Worm (Caenorhabditis elegans): ENCODE results near the gene Y55D5A.4.

DNA sequence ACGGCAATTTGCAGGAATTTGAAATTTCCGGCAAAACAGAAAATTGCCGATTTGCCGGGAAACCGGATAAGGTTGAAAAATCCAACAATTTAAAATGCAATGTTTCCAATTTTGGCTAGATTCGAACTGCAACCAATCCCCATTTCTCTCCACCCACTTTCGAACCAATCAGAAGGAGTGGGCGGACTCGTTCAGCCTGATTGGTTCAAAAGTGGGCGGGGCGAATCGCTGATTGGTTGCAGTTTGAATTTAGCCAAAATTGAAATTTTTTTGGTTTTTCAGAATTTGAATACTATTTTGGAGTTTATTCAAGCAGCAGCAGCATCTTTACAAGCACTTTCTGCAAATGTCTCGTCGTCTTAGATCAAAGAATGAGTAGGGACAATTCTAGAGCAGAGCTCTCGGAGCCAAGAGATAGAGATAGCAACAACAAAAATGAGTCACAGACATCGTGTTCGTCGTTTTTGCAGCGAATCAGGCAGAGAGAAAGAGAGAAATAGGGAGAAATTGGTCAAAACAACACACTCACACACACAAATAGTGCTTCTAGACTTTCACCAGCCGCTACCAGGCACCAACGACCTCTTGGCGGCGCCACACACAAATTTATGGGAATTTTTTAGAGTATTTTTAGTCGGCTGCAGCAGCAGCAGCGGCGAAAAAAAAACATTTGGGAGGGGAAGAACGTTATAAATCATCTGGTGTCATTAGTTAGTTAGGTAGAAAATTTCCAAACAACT, 41.3 kb upstream of the Y55D5A.4 start:
- TF ChIP-seq swsn-7 (tag; optimal IDR thresholded peaks at IDR 0.05): no peak
- TF ChIP-seq aly-2 (tag; optimal IDR thresholded peaks at IDR 0.05): no peak
- no peak for TF ChIP-seq sup-37 (GFP tag; optimal IDR thresholded peaks at IDR 0.05)
- TF ChIP-seq elt-2 (tag; optimal IDR thresholded peaks at IDR 0.05): no peak
- no peak for TF ChIP-seq dpl-1 (GFP tag; optimal IDR thresholded peaks at IDR 0.05)
- no peak for TF ChIP-seq ceh-82 (tag; optimal IDR thresholded peaks at IDR 0.05)
- no peak for TF ChIP-seq fkh-4 (tag; optimal IDR thresholded peaks at IDR 0.05; ENCODE audit: borderline replicate concordance)
- no peak for TF ChIP-seq snpc-4 (tag; optimal IDR thresholded peaks at IDR 0.05)
- TF ChIP-seq hlh-17 (GFP tag; optimal IDR thresholded peaks at IDR 0.05; ENCODE audit: borderline replicate concordance): no peak
- no peak for TF ChIP-seq alr-1 (tag; optimal IDR thresholded peaks at IDR 0.05; ENCODE audit: borderline replicate concordance)
- TF ChIP-seq sptf-1 (tag; optimal IDR thresholded peaks at IDR 0.05): no peak
- TF ChIP-seq mab-9 (GFP tag; IDR thresholded peaks at IDR 0.05): no peak
- no peak for TF ChIP-seq nhr-76 (tag; optimal IDR thresholded peaks at IDR 0.05)

Measured in whole organism, L1 larva.